Worm (Caenorhabditis elegans) whole organism, midembryonic: ENCODE data around the gene C14A6.12.

Source experiments
- T22C8.4 ChIP-seq: fragments of 200-800 bp; sonication (Bioruptor generic); IDR thresholded peaks from 2 replicates; pipeline ENCODE4 v1.3.6; 2022; ENCODE audit warnings: missing genetic modification characterization, missing compliant biosample characterization
- cog-1 ChIP-seq: sonication (generic microtip); optimal IDR thresholded peaks from 2 replicates; lab custom pipeline; 2016; ENCODE audit warnings: missing genetic modification characterization, missing compliant biosample characterization
- flt-1 ChIP-seq: fragments of 200-800 bp; sonication (Bioruptor generic); IDR thresholded peaks from 2 replicates; pipeline ENCODE4 v1.3.6; 2022; ENCODE audit warnings: missing genetic modification characterization, missing compliant biosample characterization
- klf-2 ChIP-seq: fragments of 200-800 bp; sonication (Bioruptor generic); conservative IDR thresholded peaks from 2 replicates; pipeline ENCODE4 v1.3.6; 2022; ENCODE audit warnings: missing genetic modification reagents, missing genetic modification characterization, missing compliant biosample characterization
- med-1 ChIP-seq: sonication (generic microtip); optimal IDR thresholded peaks from 2 replicates; lab custom pipeline; 2017; ENCODE audit warnings: missing genetic modification characterization, mild to moderate bottlenecking, missing compliant biosample characterization, antibody characterized with exemption, missing genetic modification reagents; ENCODE audit not compliant: insufficient read depth
- ref-1 ChIP-seq: fragments of 200-800 bp; sonication (Bioruptor generic); conservative IDR thresholded peaks from 2 replicates; pipeline ENCODE4 v1.3.6; 2022; ENCODE audit warnings: missing genetic modification reagents, missing genetic modification characterization, missing compliant biosample characterization
- tab-1 ChIP-seq: fragments of 200-800 bp; sonication (Bioruptor generic); IDR thresholded peaks from 2 replicates; pipeline ENCODE4 v1.3.6; 2022; ENCODE audit warnings: missing genetic modification characterization, missing compliant biosample characterization
- ztf-23 ChIP-seq: fragments of 200-800 bp; sonication (Bioruptor generic); IDR thresholded peaks from 2 replicates; pipeline ENCODE4 v1.3.6; 2022; ENCODE audit warnings: missing genetic modification reagents, missing genetic modification characterization, missing compliant biosample characterization
- ztf-29 ChIP-seq: fragments of 200-800 bp; sonication (Bioruptor generic); IDR thresholded peaks from 2 replicates; pipeline ENCODE4 v1.3.6; 2022; ENCODE audit warnings: missing genetic modification reagents, missing genetic modification characterization, missing compliant biosample characterization

The C14A6.12 gene

ce11 chrV:18174951-18175350 is 12.5 kb upstream of the C14A6.12 start:
- 0 out of 2 replicates have a peak, but pooled peaks have one; percentile 28 for TF ChIP-seq T22C8.4
- TF ChIP-seq ztf-23 (GFP tag; lab: Robert Waterston, UW) = 0 out of 2 replicates have a peak, but pooled peaks have one; percentile 47

DNA sequence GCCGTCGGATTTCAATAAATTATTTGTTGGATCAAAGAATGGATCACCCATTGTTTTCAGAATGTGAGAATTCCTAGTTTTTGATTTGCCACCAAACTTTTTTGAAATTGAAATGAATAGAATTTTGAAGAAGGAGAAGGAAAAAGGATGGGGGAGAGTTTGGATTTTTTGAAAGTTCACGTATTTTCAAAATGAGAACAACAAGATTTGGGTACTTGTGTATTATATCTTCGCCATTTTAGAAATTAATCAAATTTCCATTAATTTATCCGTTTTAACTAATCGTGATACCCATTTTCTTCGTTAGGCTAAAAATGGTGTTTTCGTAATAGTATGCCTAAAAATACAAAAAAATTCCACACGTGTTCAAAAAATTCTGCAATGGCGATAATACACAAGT is 9.1 kb upstream of the C14A6.12 start, which contains the start of gene C14A6.8:
C14A6.8 (minus strand) TSS at position 101 of the 400 bp plus-strand sequence.
- TF ChIP-seq flt-1 (GFP tag; lab: Robert Waterston, UW) = no peak
- TF ChIP-seq ztf-29 = no peak
- no peak for TF ChIP-seq tab-1 (GFP tag; lab: Robert Waterston, UW)
- TF ChIP-seq klf-2 = no peak
- TF ChIP-seq med-1 (GFP tag; lab: Kevin White, UChicago) = no peak
- TF ChIP-seq ref-1 (GFP tag; lab: Robert Waterston, UW) = no peak
- no peak for TF ChIP-seq T22C8.4
- no peak for TF ChIP-seq cog-1 (tag; lab: Kevin White, UChicago)
- no peak for TF ChIP-seq ztf-23 (GFP tag; lab: Robert Waterston, UW)

- TF ChIP-seq med-1 (GFP tag; lab: Kevin White, UChicago) = no peak
- TF ChIP-seq klf-2 = no peak
- TF ChIP-seq ztf-23 (GFP tag; lab: Robert Waterston, UW) = no peak
- TF ChIP-seq ref-1 (GFP tag; lab: Robert Waterston, UW) = no peak
- TF ChIP-seq T22C8.4 = no peak
- no peak for TF ChIP-seq cog-1 (tag; lab: Kevin White, UChicago)
- no peak for TF ChIP-seq tab-1 (GFP tag; lab: Robert Waterston, UW)
- TF ChIP-seq flt-1 (GFP tag; lab: Robert Waterston, UW) = no peak
- TF ChIP-seq ztf-29 = no peak
These were observed 5.8 kb upstream of the C14A6.12 start, which contains the start of gene C14A6.7 for ce11 chrV:18168266-18168665. C14A6.7 (minus strand) TSS chrV:18168366.

- TF ChIP-seq ztf-29 (no peak), tab-1 (GFP tag; lab: Robert Waterston, UW) (no peak)
These were observed 4.7 kb upstream of the C14A6.12 start, which contains the start of gene C14A6.6 for ce11 chrV:18167161-18167560. C14A6.6 (minus strand) TSS chrV:18167261.

DNA sequence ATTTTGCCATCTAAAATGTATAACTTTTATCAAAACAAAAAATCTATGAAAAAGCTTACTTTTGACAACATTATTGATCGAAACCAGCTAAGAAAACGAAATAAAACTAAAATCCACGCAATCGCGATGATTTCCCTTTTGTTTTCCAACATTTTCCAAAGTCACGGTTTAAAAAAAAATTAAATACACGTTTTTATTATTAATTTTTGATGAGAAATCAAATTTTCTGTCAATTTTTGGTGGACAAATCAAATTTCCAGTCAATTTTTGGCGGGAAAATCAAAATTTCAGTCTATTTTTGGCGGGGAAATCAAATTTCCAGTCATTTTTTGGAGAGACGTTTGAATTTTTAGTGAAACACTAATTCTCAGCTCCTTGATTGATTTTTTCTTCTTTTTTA is 2.3 kb upstream of the C14A6.12 start, which contains the start of gene C14A6.5:
C14A6.5 (minus strand) TSS at position 101 of the 400 bp plus-strand sequence.
- no peak for TF ChIP-seq tab-1 (GFP tag; lab: Robert Waterston, UW)
- TF ChIP-seq med-1 (GFP tag; lab: Kevin White, UChicago) = no peak
- no peak for TF ChIP-seq T22C8.4
- no peak for TF ChIP-seq ztf-23 (GFP tag; lab: Robert Waterston, UW)
- TF ChIP-seq cog-1 (tag; lab: Kevin White, UChicago) = no peak

DNA sequence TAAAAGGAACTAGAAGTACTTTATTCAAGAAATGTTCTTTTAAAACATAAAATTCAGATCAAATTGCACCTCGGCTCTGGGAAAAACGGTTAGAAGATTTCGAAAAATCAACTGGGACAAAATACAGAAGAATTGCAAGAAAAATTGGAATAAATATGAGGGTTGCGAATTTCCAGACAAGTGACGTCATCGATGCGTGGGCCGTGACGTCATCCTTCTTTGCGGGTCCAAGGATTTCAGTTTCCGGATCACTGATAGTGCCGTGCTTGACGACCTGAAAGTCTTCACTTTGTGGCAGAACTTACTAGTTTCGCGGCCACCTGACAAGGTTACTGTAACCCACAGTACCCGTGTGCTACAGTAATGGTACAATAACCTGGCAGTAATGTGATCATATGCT is 966 bp upstream of the C14A6.12 start:
- TF ChIP-seq klf-2 (no peak), tab-1 (GFP tag; lab: Robert Waterston, UW) (no peak), flt-1 (GFP tag; lab: Robert Waterston, UW) (no peak), cog-1 (tag; lab: Kevin White, UChicago) (no peak), T22C8.4 (no peak), ztf-29 (no peak), ztf-23 (GFP tag; lab: Robert Waterston, UW) (no peak), ref-1 (GFP tag; lab: Robert Waterston, UW) (no peak), med-1 (GFP tag; lab: Kevin White, UChicago) (no peak)

ce11 chrV:18161228-18161627 is 1.2 kb downstream of the C14A6.12 start, which contains the start of gene C14A6.13:
C14A6.13 (minus strand) TSS chrV:18161328.
- TF ChIP-seq ztf-23 (GFP tag; lab: Robert Waterston, UW) (no peak), tab-1 (GFP tag; lab: Robert Waterston, UW) (no peak), ztf-29 (no peak), ref-1 (GFP tag; lab: Robert Waterston, UW) (no peak), klf-2 (no peak), flt-1 (GFP tag; lab: Robert Waterston, UW) (no peak), T22C8.4 (no peak)

DNA sequence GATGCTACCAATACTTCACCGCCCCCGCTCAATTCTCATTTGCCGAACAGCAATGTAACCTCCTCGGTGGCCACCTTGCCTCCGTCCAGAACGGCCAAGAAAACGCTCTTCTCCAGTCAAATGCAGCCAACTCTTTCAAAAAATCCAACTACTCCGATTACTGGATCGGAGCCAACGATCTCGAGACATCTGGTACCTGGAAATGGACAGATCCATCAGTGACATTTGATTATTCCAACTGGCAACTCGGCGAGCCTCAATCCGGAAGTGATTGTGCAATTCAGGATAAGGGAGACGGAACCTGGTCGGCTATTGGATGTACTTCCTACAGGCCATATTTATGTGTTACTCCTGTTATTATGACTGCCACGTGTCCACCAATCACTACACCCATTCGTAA is 4.3 kb downstream of the C14A6.12 start:
- TF ChIP-seq cog-1 (tag; lab: Kevin White, UChicago) (no peak), flt-1 (GFP tag; lab: Robert Waterston, UW) (no peak), med-1 (GFP tag; lab: Kevin White, UChicago) (no peak), ztf-29 (no peak), klf-2 (no peak), ztf-23 (GFP tag; lab: Robert Waterston, UW) (no peak)

DNA sequence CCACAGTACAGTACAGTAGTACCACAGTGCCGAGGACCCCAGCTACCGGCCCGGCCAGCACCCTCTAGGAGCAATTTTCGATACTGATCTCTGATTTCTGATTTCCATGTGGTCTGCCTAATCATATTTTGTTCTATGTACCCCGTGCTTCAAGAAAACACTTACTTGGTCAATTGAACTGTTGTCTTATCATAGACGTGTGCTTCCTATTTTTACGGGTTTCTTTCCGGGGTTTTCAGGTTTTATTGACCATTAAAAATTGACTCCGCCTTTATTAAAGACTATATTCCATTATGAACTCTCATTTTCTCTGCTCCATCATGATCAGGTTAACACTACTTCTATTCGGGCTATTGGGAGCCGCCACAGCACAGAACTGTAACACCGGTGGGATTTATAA is 4.8 kb downstream of the C14A6.12 start, which contains the start of gene clec-48:
clec-48 (plus strand) TSS at position 320 of the 400 bp plus-strand sequence.
- TF ChIP-seq ref-1 (GFP tag; lab: Robert Waterston, UW) = no peak
- TF ChIP-seq T22C8.4 = no peak
- no peak for TF ChIP-seq tab-1 (GFP tag; lab: Robert Waterston, UW)
- TF ChIP-seq ztf-29 = no peak
- no peak for TF ChIP-seq flt-1 (GFP tag; lab: Robert Waterston, UW)
- TF ChIP-seq cog-1 (tag; lab: Kevin White, UChicago) = no peak
- TF ChIP-seq ztf-23 (GFP tag; lab: Robert Waterston, UW) = no peak
- no peak for TF ChIP-seq klf-2
- no peak for TF ChIP-seq med-1 (GFP tag; lab: Kevin White, UChicago)

ce11 chrV:18146077-18146476 is 16.4 kb downstream of the C14A6.12 start, which contains the start of gene C14A6.3:
C14A6.3 (plus strand) TSS chrV:18146377.
- TF ChIP-seq flt-1 (GFP tag; lab: Robert Waterston, UW) = no peak
- TF ChIP-seq cog-1 (tag; lab: Kevin White, UChicago) = no peak

DNA sequence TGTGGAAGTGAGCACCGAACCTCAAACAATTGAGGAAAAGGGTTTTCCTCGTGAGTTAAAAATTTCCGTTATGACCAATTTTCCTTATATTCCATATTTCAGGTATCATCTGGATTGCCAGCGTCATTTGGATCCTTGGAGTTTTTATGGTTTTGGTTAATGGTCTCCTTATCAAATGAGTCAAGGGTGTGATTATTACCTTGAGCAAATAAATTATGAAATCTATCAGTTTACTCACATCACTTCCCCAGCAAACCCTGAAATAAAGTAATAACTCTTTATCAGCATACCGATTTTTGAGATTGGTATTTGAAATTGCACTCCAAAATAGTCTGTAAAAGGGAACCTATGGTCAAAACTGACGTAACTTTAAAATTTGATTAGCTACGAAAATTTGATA is 18.0 kb downstream of the C14A6.12 start:
- no peak for TF ChIP-seq ref-1 (GFP tag; lab: Robert Waterston, UW)
